Fruit fly (Drosophila melanogaster): ENCODE results near the gene Sfp96F.

DNA sequence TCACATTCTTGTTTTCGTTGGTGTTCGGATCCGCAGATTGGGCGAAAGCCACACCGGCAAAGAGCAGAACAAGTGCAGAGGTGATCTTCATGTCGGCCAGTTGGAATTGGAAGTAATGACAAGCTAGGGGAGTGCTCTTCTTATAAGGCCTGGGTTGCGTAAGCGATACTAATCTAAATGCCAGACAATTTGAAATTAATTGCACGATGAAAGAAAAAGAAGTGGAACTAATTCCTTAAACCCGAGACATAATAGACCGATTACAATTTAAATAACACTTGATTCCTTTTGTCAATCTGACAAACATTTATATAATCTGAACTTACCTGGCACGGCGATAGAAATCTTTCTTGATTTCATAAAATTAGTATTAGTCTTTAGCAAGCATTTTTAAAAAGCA, 786 bp upstream of the Sfp96F start, which contains the start of gene Mst57Db:
- TF ChIP-seq Xbp1 (GFP tag; optimal IDR thresholded peaks at IDR 0.05) (no peak), Atf-2 (GFP tag; optimal IDR thresholded peaks at IDR 0.05) (no peak), trh (GFP tag; optimal IDR thresholded peaks at IDR 0.05) (no peak), wek (GFP tag; optimal IDR thresholded peaks at IDR 0.05) (no peak), dm (GFP tag; optimal IDR thresholded peaks at IDR 0.05) (no peak), Hsf (GFP tag; optimal IDR thresholded peaks at IDR 0.05) (no peak), aop (GFP tag; IDR thresholded peaks at IDR 0.05) (no peak)

Measured in whole organism, embryonic.